Fruit fly (Drosophila melanogaster): Measurements from ENCODE around the gene Mur29B.

Mur29B gene

DNA sequence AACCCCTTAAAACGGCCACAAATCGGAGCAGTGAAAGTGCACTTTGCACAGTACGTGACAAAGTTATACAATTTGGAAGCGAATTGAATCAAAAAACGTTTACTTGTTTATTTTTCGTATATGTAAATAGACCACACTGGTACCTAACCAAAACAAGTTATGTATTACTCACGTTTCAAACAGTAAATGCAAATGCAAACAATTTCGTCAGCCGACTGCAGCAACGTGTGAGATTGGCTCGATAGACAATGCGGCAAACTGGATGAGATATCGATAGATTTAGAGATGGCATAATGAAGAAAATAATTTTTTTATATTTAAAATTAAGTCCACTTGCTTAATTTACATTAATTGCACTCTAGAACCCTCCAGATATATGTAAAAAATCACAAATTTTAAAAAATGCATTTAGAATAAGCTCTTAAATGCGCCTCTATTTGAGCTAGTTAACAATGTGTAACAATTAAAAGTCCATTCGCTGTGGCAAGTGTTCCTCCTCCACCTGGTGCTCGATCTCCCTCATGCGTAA lies 29.6 kb downstream of the Mur29B start, which contains the start of gene AlaRS (continued):
- TF ChIP-seq Doc3 (GFP tag; IDR thresholded peaks at IDR 0.05; ENCODE audit: partially characterized antibody) (peak; percentile 73), CG30403 (GFP tag; optimal IDR thresholded peaks at IDR 0.05) (peak; percentile 58), bowl (GFP tag; IDR thresholded peaks at IDR 0.05) (no peak), CG3847 (GFP tag; IDR thresholded peaks at IDR 0.05) (0 out of 2 replicates have a peak, but pooled peaks have one; percentile 9), twi (tag; optimal IDR thresholded peaks at IDR 0.05) (no peak), CG12659 (GFP tag; optimal IDR thresholded peaks at IDR 0.05) (peak; percentile 57), sisA (GFP tag; IDR thresholded peaks at IDR 0.05) (no peak), Dref (GFP tag; IDR thresholded peaks at IDR 0.05) (peak; percentile 68), lmd (GFP tag; IDR thresholded peaks at IDR 0.05) (0 out of 2 replicates have a peak, but pooled peaks have one; percentile 14), CG6689 (GFP tag; IDR thresholded peaks at IDR 0.05) (peak; percentile 24; the same call in 1 of the 2 replicates), peb (GFP tag; IDR thresholded peaks at IDR 0.05) (no peak), CG4707 (GFP tag; optimal IDR thresholded peaks at IDR 0.05) (no peak), knrl (GFP tag; IDR thresholded peaks at IDR 0.05; ENCODE audit: partially characterized antibody) (peak; percentile 59; the same call in 2 of the 3 replicates), Gsc (GFP tag; IDR thresholded peaks at IDR 0.05) (no peak), aop (GFP tag; IDR thresholded peaks at IDR 0.05) (no peak), CG13287 (GFP tag; IDR thresholded peaks at IDR 0.05; ENCODE audit: partially characterized antibody) (peak; percentile 83), CG11560 (tag; IDR thresholded peaks at IDR 0.05) (no peak), CG13894 (tag; optimal IDR thresholded peaks at IDR 0.05) (no peak), CG4424 (GFP tag; optimal IDR thresholded peaks at IDR 0.05) (peak; percentile 22), Jarid2 (GFP tag; optimal IDR thresholded peaks at IDR 0.05) (no peak), jigr1 (GFP tag; IDR thresholded peaks at IDR 0.05) (no peak; the same call in 2 of the 3 replicates), Rfx (GFP tag; IDR thresholded peaks at IDR 0.05) (peak; percentile 41; the same call in 1 of the 2 replicates), odd (GFP tag; optimal IDR thresholded peaks at IDR 0.05) (peak; percentile 27), CG8281 (tag; optimal IDR thresholded peaks at IDR 0.05) (no peak), pzg (GFP tag; optimal IDR thresholded peaks at IDR 0.05) (peak; percentile 36), Atf-2 (GFP tag; optimal IDR thresholded peaks at IDR 0.05) (no peak), D19A (tag; optimal IDR thresholded peaks at IDR 0.05) (peak; percentile 19), abd-A (tag; optimal IDR thresholded peaks at IDR 0.05) (no peak), disco-r (GFP tag; optimal IDR thresholded peaks at IDR 0.05) (no peak), hb (GFP tag; IDR thresholded peaks at IDR 0.05; ENCODE audit: partially characterized antibody) (peak; percentile 45; the same call in 1 of the 3 replicates), oc (tag; optimal IDR thresholded peaks at IDR 0.05) (no peak), CG11723 (GFP tag; optimal IDR thresholded peaks at IDR 0.05) (peak; percentile 22), D19B (GFP tag; optimal IDR thresholded peaks at IDR 0.05) (no peak), CG11504 (tag; optimal IDR thresholded peaks at IDR 0.05) (peak; percentile 42), CG18262 (tag; optimal IDR thresholded peaks at IDR 0.05) (peak; percentile 53), CG9932 (GFP tag; IDR thresholded peaks at IDR 0.05) (peak; percentile 49), CG6854 (GFP tag; optimal IDR thresholded peaks at IDR 0.05) (no peak), CG8478 (optimal IDR thresholded peaks at IDR 0.05) (no peak), Dp (GFP tag; optimal IDR thresholded peaks at IDR 0.05) (peak; percentile 24), CoRest (tag; optimal IDR thresholded peaks at IDR 0.05) (peak; percentile 42), CG9876 (GFP tag; optimal IDR thresholded peaks at IDR 0.05) (no peak), sim (GFP tag; IDR thresholded peaks at IDR 0.05) (no peak), CG7987 (GFP tag; optimal IDR thresholded peaks at IDR 0.05) (no peak), CG12155 (GFP tag; optimal IDR thresholded peaks at IDR 0.05) (peak; percentile 57), CG33213 (GFP tag; optimal IDR thresholded peaks at IDR 0.05) (no peak), CG17568 (GFP tag; optimal IDR thresholded peaks at IDR 0.05) (peak; percentile 29), CG11456 (GFP tag; IDR thresholded peaks at IDR 0.05) (no peak), ttk (GFP tag; IDR thresholded peaks at IDR 0.05) (no peak), Dek (tag; optimal IDR thresholded peaks at IDR 0.05) (no peak), CG18476 (GFP tag; optimal IDR thresholded peaks at IDR 0.05) (peak; percentile 12)
